Worm (Caenorhabditis elegans): ENCODE results near the gene glb-21.

- TF ChIP-seq dpl-1 (GFP tag; optimal IDR thresholded peaks at IDR 0.05) (no peak), unc-62 (GFP tag; optimal IDR thresholded peaks at IDR 0.05) (no peak), ztf-22 (GFP tag; optimal IDR thresholded peaks at IDR 0.05) (no peak), F55B11.4 (tag; optimal IDR thresholded peaks at IDR 0.05; ENCODE audit: borderline replicate concordance, insufficient read depth) (no peak), hrde-1 (tag; optimal IDR thresholded peaks at IDR 0.05; ENCODE audit: borderline replicate concordance) (peak; percentile 58), snpc-1.3 (tag; optimal IDR thresholded peaks at IDR 0.05; ENCODE audit: insufficient read depth) (no peak), B0336.3 (GFP tag; IDR thresholded peaks at IDR 0.05) (peak; percentile 82; the same call in 1 of the 2 replicates), B0261.1 (tag; optimal IDR thresholded peaks at IDR 0.05) (no peak)
These were observed 25.5 kb upstream of the glb-21 start, which contains the start of gene grl-21 for ce11 chrIV:10737011-10737553.

Data from whole organism, young adult.